Worm (Caenorhabditis elegans) whole organism, early embryonic: ENCODE data around the gene mif-4.

Source experiments
- ama-1 ChIP-seq: fragments of 150-350 bp; optimal IDR thresholded peaks from 2 replicates; lab custom pipeline; 2014
- ceh-36 ChIP-seq: sonication (generic microtip); optimal IDR thresholded peaks from 2 replicates; lab custom pipeline; 2016; ENCODE audit warnings: missing genetic modification characterization, inconsistent platforms, missing compliant biosample characterization
- flt-1 ChIP-seq: fragments of 200-800 bp; sonication (Bioruptor generic); IDR thresholded peaks from 2 replicates; pipeline ENCODE4 v1.3.6; 2022; ENCODE audit warnings: missing genetic modification characterization, missing compliant biosample characterization
- hmbx-1 ChIP-seq: sonication (generic microtip); optimal IDR thresholded peaks from 2 replicates; lab custom pipeline; 2016; ENCODE audit warnings: mild to moderate bottlenecking, missing genetic modification characterization, missing compliant biosample characterization
- tbx-11 ChIP-seq: fragments of 200-800 bp; sonication (Bioruptor generic); IDR thresholded peaks from 2 replicates; pipeline ENCODE4 v1.3.6; 2022; ENCODE audit warnings: missing genetic modification characterization, missing compliant biosample characterization

DNA sequence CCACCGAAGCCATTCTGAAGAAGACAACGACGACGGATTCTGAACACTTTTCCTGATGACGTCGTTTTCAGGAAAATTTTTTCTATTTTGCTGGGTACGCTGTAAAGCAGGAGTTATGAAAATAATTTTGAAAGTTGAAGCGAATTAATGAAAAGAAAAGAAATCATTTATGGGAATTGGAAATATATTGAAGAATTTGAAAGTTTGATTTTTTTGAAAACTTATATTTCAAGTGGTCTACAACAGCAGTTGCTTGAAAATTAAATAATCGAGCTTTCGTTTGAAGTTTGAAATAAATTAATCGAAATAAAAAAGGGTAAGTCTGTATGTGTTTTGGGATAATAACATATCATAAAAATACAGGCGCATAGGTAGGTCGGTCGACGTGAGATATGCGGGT, 48.2 kb upstream of the mif-4 start, which contains the start of gene shl-1:
- no peak for TF ChIP-seq ceh-36 (tag; lab: Kevin White, UChicago)
- no peak for TF ChIP-seq hmbx-1 (tag; lab: Kevin White, UChicago)
- no peak for TF ChIP-seq flt-1
- TF ChIP-seq ama-1 (lab: Kevin White, UChicago): no peak
- TF ChIP-seq tbx-11 (GFP tag; lab: Robert Waterston, UW): no peak
